Fruit fly (Drosophila melanogaster) whole organism, embryonic: ENCODE data around the gene CG4982.

Experiments
- Bgb ChIP-seq: fragments of 200-800 bp; sonication (Bioruptor generic); IDR thresholded peaks from 2 replicates; pipeline ENCODE4 v1.3.6; 2022; ENCODE audit warnings: missing biosample characterization, missing genetic modification characterization; ENCODE audit not compliant: partially characterized antibody
- CG10431 ChIP-seq: fragments of 200-800 bp; sonication (Bioruptor generic); optimal IDR thresholded peaks from 3 replicates; lab custom pipeline; 2018; ENCODE audit warnings: missing biosample characterization, mild to moderate bottlenecking, missing genetic modification characterization
- CG10462 ChIP-seq: fragments of 200-800 bp; sonication (Bioruptor generic); optimal IDR thresholded peaks from 2 replicates; lab custom pipeline; 2016; ENCODE audit warnings: missing biosample characterization, missing genetic modification characterization
- CG11456 ChIP-seq: fragments of 200-800 bp; sonication (Bioruptor generic); IDR thresholded peaks from 3 replicates; pipeline ENCODE4 v1.3.6; 2022; ENCODE audit warnings: missing biosample characterization, missing genetic modification characterization
- CG12299 ChIP-seq: fragments of 200-800 bp; sonication (Bioruptor generic); optimal IDR thresholded peaks from 2 replicates; lab custom pipeline; 2018; ENCODE audit warnings: missing biosample characterization, mild to moderate bottlenecking, missing genetic modification characterization
- CG12769 ChIP-seq: fragments of 200-800 bp; sonication (Bioruptor generic); optimal IDR thresholded peaks from 2 replicates; lab custom pipeline; 2019; ENCODE audit warnings: missing biosample characterization, mild to moderate bottlenecking, missing genetic modification characterization, moderate library complexity
- CG13287 ChIP-seq: fragments of 200-800 bp; sonication (Bioruptor generic); IDR thresholded peaks from 2 replicates; pipeline ENCODE4 v1.3.6; 2022; ENCODE audit warnings: missing biosample characterization, missing genetic modification characterization; ENCODE audit not compliant: partially characterized antibody
- CG13424 ChIP-seq: fragments of 200-800 bp; sonication (Bioruptor generic); optimal IDR thresholded peaks from 2 replicates; lab custom pipeline; 2019; ENCODE audit warnings: missing biosample characterization, mild to moderate bottlenecking, missing genetic modification characterization, moderate library complexity
- CG17186 ChIP-seq: fragments of 200-800 bp; sonication (Bioruptor generic); optimal IDR thresholded peaks from 3 replicates; lab custom pipeline; 2017; ENCODE audit warnings: missing biosample characterization, missing genetic modification reagents, missing genetic modification characterization
- CG17612 ChIP-seq: fragments of 200-800 bp; sonication (Bioruptor generic); IDR thresholded peaks from 2 replicates; pipeline ENCODE4 v1.3.6; 2022; ENCODE audit warnings: missing biosample characterization, missing genetic modification characterization
- CG34422 ChIP-seq: fragments of 200-800 bp; sonication (Bioruptor generic); IDR thresholded peaks from 3 replicates; pipeline ENCODE4 v1.3.6; 2022; ENCODE audit warnings: missing biosample characterization, missing genetic modification characterization
- CG8290 ChIP-seq, 3 experiments: fragments of 200-800 bp; sonication (Bioruptor generic); optimal IDR thresholded peaks; 2 replicates each; lab custom pipeline; 2016 to 2019; ENCODE audit warnings: missing biosample characterization in 3 of 3, missing genetic modification characterization in 3 of 3, mild to moderate bottlenecking in 2 of 3, moderate library complexity in 1 of 3
- CG9817 ChIP-seq: fragments of 200-800 bp; sonication (Bioruptor generic); optimal IDR thresholded peaks from 2 replicates; lab custom pipeline; 2018; ENCODE audit warnings: missing biosample characterization, mild to moderate bottlenecking, missing genetic modification characterization, moderate library complexity
- Chrac-16 ChIP-seq: fragments of 200-800 bp; sonication (Bioruptor generic); optimal IDR thresholded peaks from 3 replicates; lab custom pipeline; 2016; ENCODE audit warnings: missing biosample characterization, missing genetic modification characterization
- CrebB ChIP-seq: fragments of 200-800 bp; sonication (Bioruptor generic); optimal IDR thresholded peaks from 3 replicates; lab custom pipeline; 2018; ENCODE audit warnings: missing biosample characterization, mild to moderate bottlenecking, missing genetic modification characterization
- D ChIP-seq, 2 experiments: fragments of 200-800 bp in 1 of 2; fragments of >200 bp in 1 of 2; sonication (Bioruptor generic) in 1 of 2; optimal IDR thresholded peaks; 2 replicates in 1 of 2; 3 replicates in 1 of 2; lab custom pipeline; 2017; ENCODE audit warnings: mild to moderate bottlenecking in 1 of 2, missing biosample characterization in 1 of 2, missing genetic modification characterization in 1 of 2, missing genetic modification reagents in 1 of 2
- Dad ChIP-seq: fragments of 200-800 bp; sonication (Bioruptor generic); optimal IDR thresholded peaks from 3 replicates; lab custom pipeline; 2016; ENCODE audit warnings: missing biosample characterization, missing genetic modification characterization
- E2f2 ChIP-seq: fragments of 200-800 bp; sonication (Bioruptor generic); IDR thresholded peaks from 2 replicates; pipeline ENCODE4 v1.3.6; 2022; ENCODE audit warnings: missing biosample characterization, missing genetic modification characterization
- Mes4 ChIP-seq: fragments of 200-800 bp; sonication (Bioruptor generic); optimal IDR thresholded peaks from 2 replicates; lab custom pipeline; 2016; ENCODE audit warnings: missing biosample characterization, missing genetic modification characterization
- Myb ChIP-seq: fragments of 200-800 bp; sonication (Bioruptor generic); optimal IDR thresholded peaks from 2 replicates; lab custom pipeline; 2016; ENCODE audit warnings: missing biosample characterization, missing genetic modification characterization
- Sry-β ChIP-seq: fragments of 200-800 bp; sonication (Bioruptor generic); optimal IDR thresholded peaks from 2 replicates; lab custom pipeline; 2018; ENCODE audit warnings: missing biosample characterization, mild to moderate bottlenecking, missing genetic modification characterization, moderate library complexity
- Xbp1 ChIP-seq: fragments of 200-800 bp; sonication (Bioruptor generic); optimal IDR thresholded peaks from 3 replicates; lab custom pipeline; 2016; ENCODE audit warnings: missing biosample characterization, mild to moderate bottlenecking, missing genetic modification characterization
- bbx ChIP-seq: fragments of 200-800 bp; sonication (Bioruptor generic); IDR thresholded peaks from 2 replicates; pipeline ENCODE4 v1.3.6; 2022; ENCODE audit warnings: missing biosample characterization, missing genetic modification characterization; ENCODE audit not compliant: partially characterized antibody
- ci ChIP-seq: fragments of 200-800 bp; sonication (Bioruptor generic); IDR thresholded peaks from 3 replicates; pipeline ENCODE4 v1.3.6; 2022; ENCODE audit warnings: missing biosample characterization, missing genetic modification characterization
- corto ChIP-seq: fragments of 200-800 bp; sonication (Bioruptor generic); optimal IDR thresholded peaks from 2 replicates; lab custom pipeline; 2016; ENCODE audit warnings: missing biosample characterization, mild to moderate bottlenecking, missing genetic modification characterization, moderate library complexity
- crol ChIP-seq: fragments of 200-800 bp; sonication (Bioruptor generic); IDR thresholded peaks from 2 replicates; pipeline ENCODE4 v1.3.6; 2022; ENCODE audit warnings: missing biosample characterization, missing genetic modification characterization
- crp ChIP-seq, 2 experiments: fragments of 200-800 bp; sonication (Bioruptor generic); optimal IDR thresholded peaks; 2 replicates in 1 of 2; 3 replicates in 1 of 2; lab custom pipeline; 2017; ENCODE audit warnings: missing biosample characterization in 2 of 2, missing genetic modification characterization in 2 of 2, mild to moderate bottlenecking in 1 of 2, moderate library complexity in 1 of 2
- disco-r ChIP-seq: fragments of 200-800 bp; sonication (Bioruptor generic); optimal IDR thresholded peaks from 2 replicates; lab custom pipeline; 2016; ENCODE audit warnings: missing biosample characterization, missing genetic modification characterization
- eve ChIP-seq, 2 experiments: fragments of >200 bp; optimal IDR thresholded peaks; 2 replicates each; lab custom pipeline; 2017; ENCODE audit warnings: missing biosample characterization in 2 of 2, missing genetic modification characterization in 2 of 2
- ftz-f1 ChIP-seq: fragments of 200-800 bp; sonication (Bioruptor generic); optimal IDR thresholded peaks from 2 replicates; lab custom pipeline; 2016; ENCODE audit warnings: missing biosample characterization, missing genetic modification characterization
- fu2 ChIP-seq: fragments of 200-800 bp; sonication (Bioruptor generic); optimal IDR thresholded peaks from 2 replicates; lab custom pipeline; 2016; ENCODE audit warnings: missing biosample characterization, missing genetic modification characterization
- gce ChIP-seq: fragments of 200-800 bp; sonication (Bioruptor generic); IDR thresholded peaks from 3 replicates; pipeline ENCODE4 v1.3.6; 2022; ENCODE audit warnings: missing biosample characterization, missing genetic modification characterization
- gcm2 ChIP-seq: fragments of 200-800 bp; sonication (Bioruptor generic); optimal IDR thresholded peaks from 2 replicates; lab custom pipeline; 2016; ENCODE audit warnings: missing biosample characterization, missing genetic modification characterization
- gsb-n ChIP-seq: fragments of 200-800 bp; sonication (Bioruptor generic); optimal IDR thresholded peaks from 3 replicates; lab custom pipeline; 2018; ENCODE audit warnings: missing biosample characterization, mild to moderate bottlenecking, missing genetic modification characterization
- knrl ChIP-seq: fragments of 200-800 bp; sonication (Bioruptor generic); IDR thresholded peaks from 3 replicates; pipeline ENCODE4 v1.3.6; 2022; ENCODE audit warnings: missing biosample characterization, missing genetic modification characterization; ENCODE audit not compliant: partially characterized antibody
- nau ChIP-seq: fragments of 200-800 bp; sonication (Bioruptor generic); optimal IDR thresholded peaks from 3 replicates; lab custom pipeline; 2017; ENCODE audit warnings: missing biosample characterization, mild to moderate bottlenecking, missing genetic modification characterization, missing genetic modification reagents
- oc ChIP-seq: fragments of 200-800 bp; sonication (Bioruptor generic); optimal IDR thresholded peaks from 2 replicates; lab custom pipeline; 2018; ENCODE audit warnings: missing biosample characterization, mild to moderate bottlenecking, missing genetic modification characterization, moderate library complexity
- run ChIP-seq: fragments of 200-800 bp; sonication (Bioruptor generic); optimal IDR thresholded peaks from 3 replicates; lab custom pipeline; 2018; ENCODE audit warnings: missing biosample characterization, mild to moderate bottlenecking, missing genetic modification characterization
- sc ChIP-seq, 3 experiments: fragments of >200 bp in 2 of 3; fragments of 200-800 bp in 1 of 3; sonication (Bioruptor generic) in 1 of 3; optimal IDR thresholded peaks; 2 replicates in 2 of 3; 3 replicates in 1 of 3; lab custom pipeline; 2017; ENCODE audit warnings: mild to moderate bottlenecking in 1 of 3, missing biosample characterization in 1 of 3, missing genetic modification characterization in 1 of 3, missing genetic modification reagents in 1 of 3
- scrt ChIP-seq: fragments of 200-800 bp; sonication (Bioruptor generic); optimal IDR thresholded peaks from 2 replicates; lab custom pipeline; 2018; ENCODE audit warnings: missing biosample characterization, mild to moderate bottlenecking, missing genetic modification characterization, moderate library complexity
- slbo ChIP-seq: fragments of 200-800 bp; sonication (Bioruptor generic); IDR thresholded peaks from 2 replicates; pipeline ENCODE4 v1.3.6; 2022; ENCODE audit warnings: missing biosample characterization, missing genetic modification characterization
- vvl ChIP-seq: fragments of 200-800 bp; sonication (Bioruptor generic); IDR thresholded peaks from 2 replicates; pipeline ENCODE4 v1.3.6; 2022; ENCODE audit warnings: missing biosample characterization, missing genetic modification characterization
- wor ChIP-seq: fragments of 200-800 bp; sonication (Bioruptor generic); IDR thresholded peaks from 2 replicates; pipeline ENCODE4 v1.3.6; 2022; ENCODE audit warnings: missing biosample characterization, missing genetic modification characterization
- zen ChIP-seq: fragments of 200-800 bp; sonication (Bioruptor generic); optimal IDR thresholded peaks from 3 replicates; lab custom pipeline; 2018; ENCODE audit warnings: missing biosample characterization, mild to moderate bottlenecking, missing genetic modification characterization, moderate library complexity
- zen2 ChIP-seq: fragments of 200-800 bp; sonication (Bioruptor generic); IDR thresholded peaks from 3 replicates; pipeline ENCODE4 v1.3.6; 2022; ENCODE audit warnings: missing biosample characterization, missing genetic modification characterization; ENCODE audit not compliant: partially characterized antibody

Gene CG4982

DNA sequence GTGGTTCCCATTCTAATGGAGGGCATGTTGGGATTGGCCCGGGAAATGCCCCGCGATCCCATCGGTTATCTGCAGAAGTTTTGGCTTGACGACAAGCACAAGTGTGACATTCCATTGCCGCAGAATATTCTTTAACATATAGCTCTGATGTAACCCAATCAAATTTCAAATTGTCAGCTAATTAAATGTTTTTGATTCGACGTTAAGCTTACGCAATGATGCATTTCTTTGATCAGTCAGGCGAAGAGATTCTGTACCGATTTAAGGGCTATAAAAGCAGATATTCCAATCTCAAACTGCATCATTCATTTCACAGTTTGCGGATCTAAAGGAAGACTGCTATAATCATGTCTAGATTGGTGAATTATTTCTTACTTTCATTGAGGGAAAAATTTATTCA, 30.4 kb downstream of the CG4982 start, which contains the start of gene retinin:
retinin (plus strand) TSS at position 301 of the 400 bp plus-strand sequence.
- TF ChIP-seq run (no peak), gcm2 (no peak), CG11456 (GFP tag; lab: Robert Waterston, UW) (no peak), Mes4 (GFP tag; lab: Kevin White, UChicago) (no peak), zen (tag; lab: Kevin White, UChicago) (no peak), crp (GFP tag; optimal IDR thresholded peaks at IDR 0.05; lab: Kevin White, UChicago) (no peak)

- TF ChIP-seq CG13424 (tag; lab: Kevin White, UChicago) (no peak), oc (no peak), Bgb (no peak), crol (GFP tag; lab: Robert Waterston, UW) (no peak), CG12299 (tag; lab: Kevin White, UChicago) (no peak), fu2 (GFP tag; lab: Kevin White, UChicago) (no peak), Xbp1 (GFP tag; lab: Kevin White, UChicago) (no peak), D (optimal IDR thresholded peaks at IDR 0.05; lab: Kevin White, UChicago) (no peak), D (GFP tag; optimal IDR thresholded peaks at IDR 0.05; lab: Kevin White, UChicago) (no peak), slbo (GFP tag; lab: Robert Waterston, UW) (no peak), gsb-n (no peak), CG10462 (GFP tag; lab: Kevin White, UChicago) (no peak), nau (GFP tag; lab: Kevin White, UChicago) (no peak)
Measured at dm6 chr3L:16333013-16333412, 31.8 kb downstream of the CG4982 start, which contains the start of gene CG13056. TSS of gene CG13056 (plus strand) at chr3L:16333313.

DNA sequence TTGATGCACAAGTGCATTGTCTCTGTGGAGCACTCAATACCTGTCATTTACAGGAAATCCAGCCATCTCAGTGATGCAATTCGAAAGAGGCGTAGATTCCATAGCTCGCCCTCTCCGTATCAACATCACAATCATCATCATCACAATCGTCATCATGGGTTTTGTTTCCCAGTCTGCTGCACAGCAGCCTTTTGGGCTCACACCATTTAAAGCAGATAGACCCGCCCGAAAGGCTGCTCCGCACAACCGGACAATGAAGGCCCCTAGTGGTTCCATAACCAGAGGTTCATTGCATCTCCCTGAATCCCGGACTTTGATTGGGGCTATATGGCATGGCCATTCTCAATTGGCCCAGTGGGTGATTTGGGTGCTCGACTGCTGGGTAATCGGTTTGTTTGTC, 33.6 kb downstream of the CG4982 start:
- no peak for TF ChIP-seq zen (tag; lab: Kevin White, UChicago)
- TF ChIP-seq CG17186 (GFP tag; lab: Kevin White, UChicago): no peak
- no peak for TF ChIP-seq Dad (GFP tag; lab: Kevin White, UChicago)
- TF ChIP-seq CG13287: peak; percentile 45; the same call in 1 of the 2 replicates
- no peak for TF ChIP-seq CrebB
- TF ChIP-seq Sry-β (GFP tag; lab: Kevin White, UChicago): no peak
- TF ChIP-seq Bgb: peak; percentile 18; the same call in 1 of the 2 replicates
- TF ChIP-seq Chrac-16 (GFP tag; lab: Kevin White, UChicago): no peak
- peak; percentile 24; the same call in 1 of the 2 replicates for TF ChIP-seq vvl
- no peak for TF ChIP-seq disco-r (GFP tag; lab: Kevin White, UChicago)
- no peak for TF ChIP-seq CG9817 (tag; lab: Kevin White, UChicago)
- TF ChIP-seq ci (GFP tag; lab: Robert Waterston, UW): peak; percentile 58; the same call in 1 of the 3 replicates
- TF ChIP-seq CG12769: peak; percentile 46
- peak; percentile 38; the same call in 1 of the 2 replicates for TF ChIP-seq bbx (GFP tag; lab: Robert Waterston, UW)
- TF ChIP-seq CG17612 (GFP tag; lab: Robert Waterston, UW): peak; percentile 35; the same call in 1 of the 2 replicates
- TF ChIP-seq ftz-f1 (GFP tag; lab: Kevin White, UChicago): peak; percentile 44
- TF ChIP-seq corto (GFP tag; lab: Kevin White, UChicago): no peak
- no peak for TF ChIP-seq CG34422
- peak; percentile 9; the same call in 1 of the 2 replicates for TF ChIP-seq E2f2 (GFP tag; lab: Robert Waterston, UW)
- TF ChIP-seq zen2 (GFP tag; lab: Robert Waterston, UW): 0 out of 3 replicates have a peak, but pooled peaks have one; percentile 13
- no peak for TF ChIP-seq wor
- TF ChIP-seq knrl (GFP tag; lab: Robert Waterston, UW): no peak; the same call in 2 of the 3 replicates
- no peak for TF ChIP-seq Myb (GFP tag; lab: Kevin White, UChicago)
- TF ChIP-seq sc (optimal IDR thresholded peaks at IDR 0.05; lab: Kevin White, UChicago): no peak
- no peak for TF ChIP-seq sc (GFP tag; optimal IDR thresholded peaks at IDR 0.05; lab: Kevin White, UChicago)
- TF ChIP-seq crp (GFP tag; optimal IDR thresholded peaks at IDR 0.05; lab: Kevin White, UChicago): no peak
- no peak for TF ChIP-seq gce (GFP tag; lab: Robert Waterston, UW)
- TF ChIP-seq scrt: no peak
- TF ChIP-seq CG10431 (GFP tag; lab: Kevin White, UChicago): no peak
- no peak for TF ChIP-seq CG8290 (GFP tag; optimal IDR thresholded peaks at IDR 0.05; lab: Kevin White, UChicago)
- TF ChIP-seq CG8290 (tag; optimal IDR thresholded peaks at IDR 0.05; lab: Kevin White, UChicago): peak in 1 of 2 experiments; percentile 31
- no peak for TF ChIP-seq eve (GFP tag; optimal IDR thresholded peaks at IDR 0.05; lab: Kevin White, UChicago)
